Fruit fly (Drosophila melanogaster) whole organism, adult: ENCODE measurements around the gene kek3.

Source experiments
- CG11617 ChIP-seq: fragments of 200-800 bp; sonication (Bioruptor generic); optimal IDR thresholded peaks from 2 replicates; lab custom pipeline; 2017; ENCODE audit warnings: mild to moderate bottlenecking, missing biosample characterization, missing genetic modification reagents, missing genetic modification characterization
- CG12768 ChIP-seq: fragments of 200-800 bp; sonication (Bioruptor generic); optimal IDR thresholded peaks from 2 replicates; lab custom pipeline; 2017; ENCODE audit warnings: missing biosample characterization, missing genetic modification characterization, mild to moderate bottlenecking, moderate library complexity, missing genetic modification reagents
- CG14711 ChIP-seq: fragments of 200-800 bp; sonication (Bioruptor generic); optimal IDR thresholded peaks from 2 replicates; lab custom pipeline; 2018; ENCODE audit warnings: missing biosample characterization, mild to moderate bottlenecking, missing genetic modification characterization, moderate library complexity
- CG1620 ChIP-seq: fragments of 200-800 bp; sonication (Bioruptor generic); optimal IDR thresholded peaks from 2 replicates; lab custom pipeline; 2016; ENCODE audit warnings: missing biosample characterization, missing genetic modification characterization
- CG33017 ChIP-seq: fragments of 200-800 bp; sonication (Bioruptor generic); optimal IDR thresholded peaks from 2 replicates; lab custom pipeline; 2018; ENCODE audit warnings: missing biosample characterization, mild to moderate bottlenecking, missing genetic modification characterization, moderate library complexity
- CG5204 ChIP-seq: fragments of 200-800 bp; sonication (Bioruptor generic); optimal IDR thresholded peaks from 2 replicates; lab custom pipeline; 2016; ENCODE audit warnings: missing biosample characterization, missing genetic modification characterization
- CG7045 ChIP-seq: fragments of 200-800 bp; sonication (Bioruptor generic); optimal IDR thresholded peaks from 2 replicates; lab custom pipeline; 2017; ENCODE audit warnings: missing biosample characterization, mild to moderate bottlenecking, missing genetic modification characterization
- CG7101 ChIP-seq: fragments of 200-800 bp; sonication (Bioruptor generic); optimal IDR thresholded peaks from 2 replicates; lab custom pipeline; 2018; ENCODE audit warnings: missing biosample characterization, mild to moderate bottlenecking, missing genetic modification characterization, moderate library complexity
- Clk ChIP-seq: fragments of 200-800 bp; sonication (Bioruptor generic); optimal IDR thresholded peaks from 2 replicates; lab custom pipeline; 2017; ENCODE audit warnings: missing biosample characterization, missing genetic modification characterization
- Crg-1 ChIP-seq: fragments of 200-800 bp; sonication (Bioruptor generic); optimal IDR thresholded peaks from 2 replicates; lab custom pipeline; 2016; ENCODE audit warnings: missing biosample characterization, missing genetic modification characterization
- Hr96 ChIP-seq: fragments of 200-800 bp; sonication (Bioruptor generic); optimal IDR thresholded peaks from 2 replicates; lab custom pipeline; 2016; ENCODE audit warnings: missing biosample characterization, missing genetic modification characterization
- Mnt ChIP-seq: fragments of 200-800 bp; sonication (Bioruptor generic); optimal IDR thresholded peaks from 2 replicates; lab custom pipeline; 2016; ENCODE audit warnings: missing biosample characterization, mild to moderate bottlenecking, missing genetic modification characterization
- bab1 ChIP-seq: fragments of 200-800 bp; sonication (Bioruptor generic); optimal IDR thresholded peaks from 3 replicates; lab custom pipeline; 2019; ENCODE audit warnings: missing biosample characterization, mild to moderate bottlenecking, missing genetic modification characterization, moderate library complexity
- cic ChIP-seq: fragments of 200-800 bp; sonication (Bioruptor generic); optimal IDR thresholded peaks from 2 replicates; lab custom pipeline; 2017; ENCODE audit warnings: missing biosample characterization, mild to moderate bottlenecking, missing genetic modification characterization, moderate library complexity
- cnc ChIP-seq, 2 experiments: fragments of >200 bp; optimal IDR thresholded peaks; 2 replicates each; lab custom pipeline; 2017
- kay ChIP-seq: fragments of 200-800 bp; sonication (Bioruptor generic); peaks from one replicate; lab custom pipeline; 2016; ENCODE audit warnings: missing biosample characterization, missing genetic modification characterization, borderline replicate concordance
- ovo ChIP-seq: fragments of 200-800 bp; sonication (Bioruptor generic); optimal IDR thresholded peaks from 2 replicates; lab custom pipeline; 2016; ENCODE audit warnings: missing biosample characterization, missing genetic modification characterization
- pad ChIP-seq: fragments of 200-800 bp; sonication (Bioruptor generic); optimal IDR thresholded peaks from 3 replicates; lab custom pipeline; 2017; ENCODE audit warnings: missing biosample characterization, missing genetic modification characterization, mild to moderate bottlenecking, moderate library complexity, missing genetic modification reagents
- tj ChIP-seq: fragments of 200-800 bp; sonication (Bioruptor generic); optimal IDR thresholded peaks from 3 replicates; lab custom pipeline; 2017; ENCODE audit warnings: missing biosample characterization, mild to moderate bottlenecking, missing genetic modification characterization, moderate library complexity
- toe ChIP-seq: fragments of 200-800 bp; sonication (Bioruptor generic); optimal IDR thresholded peaks from 2 replicates; lab custom pipeline; 2016; ENCODE audit warnings: missing biosample characterization, missing genetic modification characterization

The kek3 gene

dm6 chr2L:15609139-15609538 is 56.6 kb downstream of the kek3 start:
- no peak for TF ChIP-seq CG14711 (tag; lab: Kevin White, UChicago)

dm6 chr2L:15611669-15612308 is 59.3 kb downstream of the kek3 start, which contains the start of gene CG15255:
Gene CG15255 (minus strand): TSS chr2L:15611719.
- TF ChIP-seq CG7045 (GFP tag; lab: Kevin White, UChicago) (no peak), Crg-1 (GFP tag; lab: Kevin White, UChicago) (no peak), kay (peak; percentile 82)

dm6 chr2L:15613285-15613912 is 60.9 kb downstream of the kek3 start, which contains the start of gene Semp1:
Gene Semp1 (minus strand): TSS chr2L:15613335.
- TF ChIP-seq CG11617 (GFP tag; lab: Kevin White, UChicago), result no peak
- TF ChIP-seq Mnt (GFP tag; lab: Kevin White, UChicago), result no peak
- TF ChIP-seq CG7045 (GFP tag; lab: Kevin White, UChicago), result no peak
- no peak for TF ChIP-seq CG33017 (tag; lab: Kevin White, UChicago)
- no peak for TF ChIP-seq ovo
- no peak for TF ChIP-seq Hr96 (GFP tag; lab: Kevin White, UChicago)
- no peak for TF ChIP-seq CG14711 (tag; lab: Kevin White, UChicago)
- no peak for TF ChIP-seq tj (GFP tag; lab: Kevin White, UChicago)
- TF ChIP-seq CG7101, result no peak

dm6 chr2L:15614728-15615127 is 62.2 kb downstream of the kek3 start, which contains the start of gene CG15254:
Gene CG15254 (minus strand): TSS chr2L:15614828.
- TF ChIP-seq CG7045 (GFP tag; lab: Kevin White, UChicago) (no peak), pad (GFP tag; lab: Kevin White, UChicago) (no peak), CG12768 (no peak), Mnt (GFP tag; lab: Kevin White, UChicago) (no peak), CG33017 (tag; lab: Kevin White, UChicago) (no peak), Hr96 (GFP tag; lab: Kevin White, UChicago) (no peak), CG5204 (GFP tag; lab: Kevin White, UChicago) (no peak), tj (GFP tag; lab: Kevin White, UChicago) (no peak), cic (no peak), Crg-1 (GFP tag; lab: Kevin White, UChicago) (no peak)

- TF ChIP-seq CG12768 (no peak), CG7045 (GFP tag; lab: Kevin White, UChicago) (no peak), kay (no peak), pad (GFP tag; lab: Kevin White, UChicago) (no peak), CG33017 (tag; lab: Kevin White, UChicago) (no peak), cnc (optimal IDR thresholded peaks at IDR 0.05; lab: Kevin White, UChicago) (no peak), CG14711 (tag; lab: Kevin White, UChicago) (no peak), tj (GFP tag; lab: Kevin White, UChicago) (no peak), CG11617 (GFP tag; lab: Kevin White, UChicago) (no peak), Hr96 (GFP tag; lab: Kevin White, UChicago) (no peak), Crg-1 (GFP tag; lab: Kevin White, UChicago) (no peak), Mnt (GFP tag; lab: Kevin White, UChicago) (no peak), cic (no peak), CG1620 (GFP tag; lab: Kevin White, UChicago) (no peak), ovo (no peak)
These were observed 63.7 kb downstream of the kek3 start, which contains the start of gene CG15253 for dm6 chr2L:15616251-15616650. Gene CG15253 (minus strand): TSS chr2L:15616351.

- TF ChIP-seq Hr96 (GFP tag; lab: Kevin White, UChicago), result no peak
- TF ChIP-seq tj (GFP tag; lab: Kevin White, UChicago), result no peak
- TF ChIP-seq CG12768, result no peak
- no peak for TF ChIP-seq CG14711 (tag; lab: Kevin White, UChicago)
- TF ChIP-seq kay, result no peak
- TF ChIP-seq CG1620 (GFP tag; lab: Kevin White, UChicago), result no peak
These were observed 64.2 kb downstream of the kek3 start, which contains the start of gene CG11865 for dm6 chr2L:15616697-15617096. Gene CG11865 (plus strand): TSS chr2L:15616997.

dm6 chr2L:15623458-15623857 is 70.9 kb downstream of the kek3 start, which contains the start of gene Or35a:
Gene Or35a (minus strand): TSS chr2L:15623558.
- TF ChIP-seq toe (GFP tag; lab: Kevin White, UChicago) (no peak), bab1 (GFP tag; lab: Kevin White, UChicago) (no peak), CG14711 (tag; lab: Kevin White, UChicago) (no peak), Clk (no peak), pad (GFP tag; lab: Kevin White, UChicago) (no peak)
